Worm (Caenorhabditis elegans) whole organism, L1 larva: ENCODE results near the gene F40F12.9.

Source experiments
- C04F5.9 ChIP-seq: sonication (generic microtip); optimal IDR thresholded peaks from 2 replicates; lab custom pipeline; 2016; ENCODE audit warnings: missing genetic modification characterization, missing compliant biosample characterization
- C16A3.4 ChIP-seq: fragments of 150-350 bp; optimal IDR thresholded peaks from 2 replicates; lab custom pipeline; 2014; ENCODE audit warnings: missing biosample characterization, missing genetic modification characterization
- C34B4.2 ChIP-seq: sonication (generic microtip); optimal IDR thresholded peaks from 2 replicates; lab custom pipeline; 2017; ENCODE audit warnings: mild to moderate bottlenecking, missing genetic modification characterization, missing compliant biosample characterization
- F16B12.6 ChIP-seq: fragments of 150-350 bp; optimal IDR thresholded peaks from 2 replicates; lab custom pipeline; 2014; ENCODE audit warnings: missing biosample characterization, missing genetic modification characterization
- Y116A8C.19 ChIP-seq: sonication (generic microtip); optimal IDR thresholded peaks from 2 replicates; lab custom pipeline; 2016; ENCODE audit warnings: missing compliant biosample characterization, missing genetic modification characterization, borderline replicate concordance
- alr-1 ChIP-seq: fragments of 200-800 bp; sonication (Bioruptor generic); optimal IDR thresholded peaks from 2 replicates; lab custom pipeline; 2018; ENCODE audit warnings: borderline replicate concordance, mild to moderate bottlenecking, missing genetic modification characterization, missing compliant biosample characterization
- blmp-1 ChIP-seq: fragments of 150-350 bp; optimal IDR thresholded peaks from 2 replicates; lab custom pipeline; 2014; ENCODE audit warnings: missing biosample characterization, missing genetic modification characterization
- ceh-63 ChIP-seq: fragments of 200-800 bp; sonication (Bioruptor generic); optimal IDR thresholded peaks from 2 replicates; lab custom pipeline; 2018; ENCODE audit warnings: mild to moderate bottlenecking, missing genetic modification characterization, missing compliant biosample characterization
- ceh-8 ChIP-seq: fragments of 200-800 bp; sonication (Bioruptor generic); optimal IDR thresholded peaks from 2 replicates; lab custom pipeline; 2018; ENCODE audit warnings: mild to moderate bottlenecking, missing genetic modification characterization, moderate library complexity, missing compliant biosample characterization
- ceh-90 ChIP-seq: sonication (generic microtip); optimal IDR thresholded peaks from 2 replicates; lab custom pipeline; 2016; ENCODE audit warnings: missing genetic modification characterization, missing compliant biosample characterization
- dpl-1 ChIP-seq, 3 experiments: fragments of 150-350 bp in 2 of 3; sonication (generic microtip) in 1 of 3; optimal IDR thresholded peaks; 2 replicates each; lab custom pipeline; 2014 to 2017; ENCODE audit warnings: missing biosample characterization in 3 of 3, missing genetic modification characterization in 3 of 3, missing genetic modification reagents in 3 of 3
- dsc-1 ChIP-seq: sonication (generic microtip); optimal IDR thresholded peaks from 2 replicates; lab custom pipeline; 2016; ENCODE audit warnings: mild to moderate bottlenecking, missing genetic modification characterization, missing compliant biosample characterization
- efl-3 ChIP-seq: fragments of 200-800 bp; sonication (Bioruptor generic); optimal IDR thresholded peaks from 2 replicates; lab custom pipeline; 2018; ENCODE audit warnings: mild to moderate bottlenecking, missing genetic modification characterization, missing compliant biosample characterization
- egl-13 ChIP-seq: sonication (generic microtip); optimal IDR thresholded peaks from 2 replicates; lab custom pipeline; 2016; ENCODE audit warnings: missing genotype, missing genetic modification reagents, missing genetic modification characterization, missing compliant biosample characterization
- ets-5 ChIP-seq: fragments of 200-800 bp; sonication (Bioruptor generic); IDR thresholded peaks from 2 replicates; pipeline ENCODE4 v1.3.6; 2022; ENCODE audit warnings: missing genetic modification characterization, missing compliant biosample characterization
- fkh-10 ChIP-seq: sonication (generic microtip); optimal IDR thresholded peaks from 2 replicates; lab custom pipeline; 2017; ENCODE audit warnings: missing biosample characterization, missing genetic modification reagents, missing genetic modification characterization
- fkh-8 ChIP-seq: sonication (generic microtip); optimal IDR thresholded peaks from 2 replicates; lab custom pipeline; 2016; ENCODE audit warnings: mild to moderate bottlenecking, missing genetic modification characterization, missing compliant biosample characterization
- fos-1 ChIP-seq: fragments of 150-350 bp; optimal IDR thresholded peaks from 2 replicates; lab custom pipeline; 2014; ENCODE audit warnings: missing biosample characterization, missing genetic modification characterization
- grh-1 ChIP-seq: fragments of 200-800 bp; sonication (Bioruptor generic); IDR thresholded peaks from 2 replicates; pipeline ENCODE4 v1.3.6; 2022; ENCODE audit warnings: missing genetic modification reagents, missing genetic modification characterization, missing compliant biosample characterization
- hlh-17 ChIP-seq: fragments of 200-800 bp; sonication (Bioruptor generic); optimal IDR thresholded peaks from 2 replicates; lab custom pipeline; 2018; ENCODE audit warnings: missing genetic modification characterization, mild to moderate bottlenecking, missing compliant biosample characterization, moderate library complexity, borderline replicate concordance
- irx-1 ChIP-seq: sonication (generic microtip); optimal IDR thresholded peaks from 2 replicates; lab custom pipeline; 2016; ENCODE audit warnings: missing genetic modification characterization, missing compliant biosample characterization
- jun-1 ChIP-seq: fragments of 150-350 bp; optimal IDR thresholded peaks from 2 replicates; lab custom pipeline; 2014; ENCODE audit warnings: missing biosample characterization, missing genetic modification reagents, missing genetic modification characterization
- lin-13 ChIP-seq: fragments of 150-350 bp; optimal IDR thresholded peaks from 2 replicates; lab custom pipeline; 2014; ENCODE audit warnings: missing biosample characterization, missing genetic modification reagents, missing genetic modification characterization
- lin-14 ChIP-seq: fragments of 200-800 bp; sonication (Bioruptor generic); optimal IDR thresholded peaks from 2 replicates; lab custom pipeline; 2018; ENCODE audit warnings: mild to moderate bottlenecking, missing genetic modification characterization, moderate library complexity, missing compliant biosample characterization
- lin-35 ChIP-seq, 2 experiments: fragments of 150-350 bp; optimal IDR thresholded peaks; 2 replicates each; lab custom pipeline; 2014; ENCODE audit warnings: missing biosample characterization in 2 of 2, missing genetic modification characterization in 2 of 2, missing genetic modification reagents in 2 of 2
- lsy-2 ChIP-seq, 2 experiments: fragments of 150-350 bp; optimal IDR thresholded peaks; 2 replicates each; lab custom pipeline; 2014; ENCODE audit warnings: missing biosample characterization in 2 of 2, missing genetic modification characterization in 2 of 2
- mdl-1 ChIP-seq, 2 experiments: fragments of 150-350 bp; optimal IDR thresholded peaks; 2 replicates each; lab custom pipeline; 2014 to 2017; ENCODE audit warnings: missing biosample characterization in 2 of 2, missing genetic modification characterization in 2 of 2, inconsistent platforms in 1 of 2
- mep-1 ChIP-seq: fragments of 150-350 bp; optimal IDR thresholded peaks from 2 replicates; lab custom pipeline; 2014; ENCODE audit warnings: missing biosample characterization, missing genetic modification characterization
- nhr-12 ChIP-seq: sonication (generic microtip); optimal IDR thresholded peaks from 2 replicates; lab custom pipeline; 2017; ENCODE audit warnings: missing biosample characterization, missing genetic modification characterization
- nhr-20 ChIP-seq: sonication (generic microtip); optimal IDR thresholded peaks from 2 replicates; lab custom pipeline; 2016; ENCODE audit warnings: mild to moderate bottlenecking, missing genetic modification characterization, missing compliant biosample characterization
- nhr-237 ChIP-seq: fragments of 150-350 bp; optimal IDR thresholded peaks from 2 replicates; lab custom pipeline; 2014; ENCODE audit warnings: missing biosample characterization, missing genetic modification characterization
- nhr-28 ChIP-seq: fragments of 150-350 bp; optimal IDR thresholded peaks from 2 replicates; lab custom pipeline; 2014; ENCODE audit warnings: missing biosample characterization, missing genetic modification characterization
- nhr-71 ChIP-seq: sonication (generic microtip); optimal IDR thresholded peaks from 2 replicates; lab custom pipeline; 2016; ENCODE audit warnings: mild to moderate bottlenecking, missing genetic modification characterization, moderate library complexity, missing compliant biosample characterization
- nhr-77 ChIP-seq: fragments of 150-350 bp; optimal IDR thresholded peaks from 2 replicates; lab custom pipeline; 2014; ENCODE audit warnings: missing biosample characterization, missing genetic modification characterization
- nhr-84 ChIP-seq: sonication (generic microtip); optimal IDR thresholded peaks from 2 replicates; lab custom pipeline; 2017; ENCODE audit warnings: missing biosample characterization, missing genetic modification characterization
- nhr-85 ChIP-seq: sonication (generic microtip); peaks from one replicate; lab custom pipeline; 2016; ENCODE audit warnings: missing genetic modification characterization, inconsistent platforms, missing compliant biosample characterization
- nhr-90 ChIP-seq: sonication (generic microtip); optimal IDR thresholded peaks from 2 replicates; lab custom pipeline; 2016; ENCODE audit warnings: mild to moderate bottlenecking, missing genetic modification characterization, missing compliant biosample characterization; ENCODE audit not compliant: poor library complexity
- pag-3 ChIP-seq: sonication (generic microtip); optimal IDR thresholded peaks from 2 replicates; lab custom pipeline; 2017; ENCODE audit warnings: missing genetic modification characterization, mild to moderate bottlenecking, missing compliant biosample characterization, antibody characterized with exemption, borderline replicate concordance; ENCODE audit not compliant: insufficient read depth
- skn-1 ChIP-seq: fragments of 150-350 bp; optimal IDR thresholded peaks from 2 replicates; lab custom pipeline; 2014; ENCODE audit warnings: missing biosample characterization, missing genetic modification characterization
- snpc-4 ChIP-seq: fragments of 150-350 bp; optimal IDR thresholded peaks from 2 replicates; lab custom pipeline; 2014; ENCODE audit warnings: missing biosample characterization, missing genetic modification characterization
- snu-23 ChIP-seq: sonication (generic microtip); optimal IDR thresholded peaks from 2 replicates; lab custom pipeline; 2016; ENCODE audit warnings: missing genetic modification characterization, missing compliant biosample characterization
- swsn-7 ChIP-seq: sonication (generic microtip); optimal IDR thresholded peaks from 2 replicates; lab custom pipeline; 2016; ENCODE audit warnings: missing genetic modification characterization, missing compliant biosample characterization
- tbx-2 ChIP-seq: sonication (generic microtip); optimal IDR thresholded peaks from 2 replicates; lab custom pipeline; 2016; ENCODE audit warnings: missing genetic modification characterization, missing compliant biosample characterization
- unc-130 ChIP-seq: fragments of 150-350 bp; optimal IDR thresholded peaks from 2 replicates; lab custom pipeline; 2017; ENCODE audit warnings: missing biosample characterization, missing genetic modification characterization, inconsistent platforms
- unc-98 ChIP-seq: fragments of 200-800 bp; sonication (Bioruptor generic); IDR thresholded peaks from 2 replicates; pipeline ENCODE4 v1.3.6; 2022; ENCODE audit warnings: missing genetic modification characterization, missing compliant biosample characterization
- zip-4 ChIP-seq: fragments of 200-800 bp; sonication (Bioruptor generic); optimal IDR thresholded peaks from 2 replicates; lab custom pipeline; 2018; ENCODE audit warnings: mild to moderate bottlenecking, missing genetic modification characterization, moderate library complexity, missing compliant biosample characterization
- ztf-4 ChIP-seq: fragments of 150-350 bp; optimal IDR thresholded peaks from 2 replicates; lab custom pipeline; 2014; ENCODE audit warnings: missing biosample characterization, missing genetic modification characterization

The F40F12.9 gene

ce11 chrIII:9905307-9905706, 5.8 kb upstream of the F40F12.9 start (continued):
- no peak for TF ChIP-seq pag-3 (tag; lab: Kevin White, UChicago)
- TF ChIP-seq zip-4 = no peak
- TF ChIP-seq nhr-12 (tag; lab: Kevin White, UChicago) = no peak
- TF ChIP-seq mdl-1 (tag; optimal IDR thresholded peaks at IDR 0.05; lab: Kevin White, UChicago) = no peak
- TF ChIP-seq nhr-28 (tag; lab: Kevin White, UChicago) = no peak
- no peak for TF ChIP-seq ceh-8 (GFP tag; lab: Kevin White, UChicago)
- peak; percentile 20 for TF ChIP-seq swsn-7
- TF ChIP-seq fkh-10 = peak; percentile 65
- TF ChIP-seq C16A3.4 (tag; lab: Kevin White, UChicago) = no peak
- no peak for TF ChIP-seq alr-1 (tag; lab: Kevin White, UChicago)
- TF ChIP-seq skn-1 (tag; lab: Kevin White, UChicago) = no peak
- no peak for TF ChIP-seq nhr-84 (tag; lab: Kevin White, UChicago)
- no peak for TF ChIP-seq egl-13 (tag; lab: Kevin White, UChicago)
- TF ChIP-seq C04F5.9 (tag; lab: Kevin White, UChicago) = no peak
- TF ChIP-seq hlh-17 = no peak

- no peak for TF ChIP-seq C16A3.4 (tag; lab: Kevin White, UChicago)
- no peak for TF ChIP-seq nhr-237 (tag; lab: Kevin White, UChicago)
- peak; percentile 50 for TF ChIP-seq nhr-85 (tag; lab: Kevin White, UChicago)
- TF ChIP-seq nhr-71 (tag; lab: Kevin White, UChicago) = peak; percentile 23
- TF ChIP-seq egl-13 (tag; lab: Kevin White, UChicago) = no peak
- no peak for TF ChIP-seq fkh-8 (tag; lab: Kevin White, UChicago)
- peak; percentile 58 for TF ChIP-seq lin-14 (GFP tag; lab: Kevin White, UChicago)
- TF ChIP-seq blmp-1 = peak; percentile 41
- TF ChIP-seq ceh-90 (tag; lab: Kevin White, UChicago) = no peak
- no peak for TF ChIP-seq tbx-2 (tag; lab: Kevin White, UChicago)
- peak; percentile 72 for TF ChIP-seq grh-1 (GFP tag; lab: Robert Waterston, UW)
- TF ChIP-seq nhr-20 = peak; percentile 27
- TF ChIP-seq dsc-1 (tag; lab: Kevin White, UChicago) = no peak
- TF ChIP-seq snu-23 (GFP tag; lab: Kevin White, UChicago) = peak; percentile 30
- no peak for TF ChIP-seq ceh-63 (GFP tag; lab: Kevin White, UChicago)
- no peak for TF ChIP-seq unc-130
- TF ChIP-seq nhr-28 (tag; lab: Kevin White, UChicago) = no peak
- no peak for TF ChIP-seq ztf-4 (tag; lab: Kevin White, UChicago)
- peak in 1 of 2 experiments; percentile 32 for TF ChIP-seq lsy-2 (tag; optimal IDR thresholded peaks at IDR 0.05; lab: Kevin White, UChicago)
- TF ChIP-seq, all 84 proteins: peak for 8
These were observed 3.6 kb upstream of the F40F12.9 start for ce11 chrIII:9907574-9907973.

ce11 chrIII:9908769-9909168, 2.4 kb upstream of the F40F12.9 start:
- no peak for TF ChIP-seq ztf-4 (tag; lab: Kevin White, UChicago)
- TF ChIP-seq irx-1 (tag; lab: Kevin White, UChicago) = no peak
- peak; percentile 8 for TF ChIP-seq tbx-2 (tag; lab: Kevin White, UChicago)
- peak in 1 of 3 experiments; percentile 16 for TF ChIP-seq dpl-1 (GFP tag; optimal IDR thresholded peaks at IDR 0.05; lab: Kevin White, UChicago)
- no peak for TF ChIP-seq nhr-84 (tag; lab: Kevin White, UChicago)
- TF ChIP-seq nhr-28 (tag; lab: Kevin White, UChicago) = no peak
- no peak for TF ChIP-seq nhr-77 (tag; lab: Kevin White, UChicago)
- TF ChIP-seq nhr-12 (tag; lab: Kevin White, UChicago) = no peak
- TF ChIP-seq Y116A8C.19 (tag; lab: Kevin White, UChicago) = no peak
- peak; percentile 25 for TF ChIP-seq nhr-90
- no peak for TF ChIP-seq ets-5
- no peak for TF ChIP-seq ceh-8 (GFP tag; lab: Kevin White, UChicago)
- no peak for TF ChIP-seq lin-13 (GFP tag; lab: Kevin White, UChicago)
- peak in 1 of 2 experiments; percentile 69 for TF ChIP-seq lin-35 (GFP tag; optimal IDR thresholded peaks at IDR 0.05; lab: Kevin White, UChicago)
- TF ChIP-seq efl-3 (GFP tag; lab: Kevin White, UChicago) = no peak
- TF ChIP-seq C34B4.2 (tag; lab: Kevin White, UChicago) = no peak
- no peak for TF ChIP-seq snpc-4 (tag; lab: Kevin White, UChicago)
- TF ChIP-seq fos-1 (tag; lab: Kevin White, UChicago) = no peak
- no peak for TF ChIP-seq dsc-1 (tag; lab: Kevin White, UChicago)
- TF ChIP-seq nhr-237 (tag; lab: Kevin White, UChicago) = no peak
- TF ChIP-seq F16B12.6 (tag; lab: Kevin White, UChicago) = no peak
- no peak for TF ChIP-seq hlh-17
- TF ChIP-seq lin-14 (GFP tag; lab: Kevin White, UChicago) = peak; percentile 60
- TF ChIP-seq jun-1 (tag; lab: Kevin White, UChicago) = no peak
- TF ChIP-seq grh-1 (GFP tag; lab: Robert Waterston, UW) = no peak
- TF ChIP-seq pag-3 (tag; lab: Kevin White, UChicago) = no peak
- peak; percentile 52 for TF ChIP-seq nhr-20
- peak; percentile 27 for TF ChIP-seq mep-1 (tag; lab: Kevin White, UChicago)
- no peak for TF ChIP-seq unc-98 (GFP tag; lab: Robert Waterston, UW)
